Worm (Caenorhabditis elegans): Measurements from ENCODE around the gene sdhb-1.

ce11 chrII:9304849-9305248 lies 47.7 kb downstream of the sdhb-1 start:
- TF ChIP-seq tab-1 (GFP tag; IDR thresholded peaks at IDR 0.05) (0 out of 2 replicates have a peak, but pooled peaks have one; percentile 26), med-1 (GFP tag; optimal IDR thresholded peaks at IDR 0.05; ENCODE audit: insufficient read depth) (no peak), ref-1 (GFP tag; conservative IDR thresholded peaks at IDR 0.05) (no peak), T22C8.4 (GFP tag; IDR thresholded peaks at IDR 0.05) (no peak)

Data from whole organism, midembryonic.